Worm (Caenorhabditis elegans) whole organism, young adult: ENCODE results near the gene fan-1.

Experiments used
- B0019.2 ChIP-seq: fragments of 200-800 bp; sonication (Bioruptor generic); conservative IDR thresholded peaks from 2 replicates; pipeline ENCODE4 v1.3.6; 2022; ENCODE audit warnings: missing genetic modification reagents, missing genetic modification characterization, missing compliant biosample characterization
- B0261.1 ChIP-seq: sonication (generic microtip); optimal IDR thresholded peaks from 2 replicates; lab custom pipeline; 2016; ENCODE audit warnings: mild to moderate bottlenecking, missing genetic modification characterization, moderate library complexity, missing compliant biosample characterization
- D2030.7 ChIP-seq: fragments of 200-800 bp; sonication (Bioruptor generic); IDR thresholded peaks from 2 replicates; pipeline ENCODE4 v1.3.6; 2022; ENCODE audit warnings: missing genetic modification reagents, missing genetic modification characterization, missing compliant biosample characterization
- F23B12.7 ChIP-seq: sonication (generic microtip); optimal IDR thresholded peaks from 2 replicates; lab custom pipeline; 2017; ENCODE audit warnings: missing genetic modification characterization, mild to moderate bottlenecking, missing compliant biosample characterization, antibody characterized with exemption, moderate library complexity; ENCODE audit not compliant: insufficient read depth
- F49E8.2 ChIP-seq: sonication (generic microtip); optimal IDR thresholded peaks from 3 replicates; lab custom pipeline; 2017; ENCODE audit warnings: missing genetic modification characterization, mild to moderate bottlenecking, missing compliant biosample characterization, antibody characterized with exemption, moderate library complexity; ENCODE audit not compliant: insufficient read depth
- K11D2.4 ChIP-seq: fragments of 200-800 bp; sonication (Bioruptor generic); IDR thresholded peaks from 2 replicates; pipeline ENCODE4 v1.3.6; 2022; ENCODE audit warnings: missing genetic modification reagents, missing genetic modification characterization, missing compliant biosample characterization
- T26A5.8 ChIP-seq: sonication (generic microtip); optimal IDR thresholded peaks from 2 replicates; lab custom pipeline; 2016; ENCODE audit warnings: missing genetic modification characterization, missing compliant biosample characterization
- Y53G8AR.9 ChIP-seq: fragments of 200-800 bp; sonication (Bioruptor generic); conservative IDR thresholded peaks from 2 replicates; pipeline ENCODE4 v1.3.6; 2022; ENCODE audit warnings: missing genetic modification reagents, missing genetic modification characterization, missing compliant biosample characterization
- Y79H2A.3 ChIP-seq: fragments of 200-800 bp; sonication (Bioruptor generic); conservative IDR thresholded peaks from 2 replicates; pipeline ENCODE4 v1.3.6; 2022; ENCODE audit warnings: missing genetic modification reagents, missing genetic modification characterization, missing compliant biosample characterization
- ZK185.1 ChIP-seq: sonication (generic microtip); optimal IDR thresholded peaks from 2 replicates; lab custom pipeline; 2016; ENCODE audit warnings: mild to moderate bottlenecking, missing genetic modification characterization, missing compliant biosample characterization; ENCODE audit not compliant: poor library complexity, severe bottlenecking
- athp-1 ChIP-seq: sonication (generic microtip); optimal IDR thresholded peaks from 2 replicates; lab custom pipeline; 2017; ENCODE audit warnings: mild to moderate bottlenecking, missing genetic modification characterization, missing compliant biosample characterization
- attf-6 ChIP-seq: fragments of 200-800 bp; sonication (Bioruptor generic); IDR thresholded peaks from 2 replicates; pipeline ENCODE4 v1.3.6; 2022; ENCODE audit warnings: missing genetic modification reagents, missing genetic modification characterization, missing compliant biosample characterization
- cebp-1 ChIP-seq, 2 experiments: fragments of 200-800 bp in 1 of 2; sonication (Bioruptor generic) in 1 of 2; sonication (generic microtip) in 1 of 2; IDR thresholded peaks in 1 of 2; optimal IDR thresholded peaks in 1 of 2; 2 replicates each; pipeline versions ENCODE4 v1.3.6 to Lab custom; 2017 to 2022; ENCODE audit warnings: missing compliant biosample characterization in 2 of 2, missing genetic modification characterization in 2 of 2, mild to moderate bottlenecking in 1 of 2, missing genetic modification reagents in 1 of 2, moderate library complexity in 1 of 2
- ceh-27 ChIP-seq: fragments of 200-800 bp; sonication (Bioruptor generic); optimal IDR thresholded peaks from 2 replicates; lab custom pipeline; 2018; ENCODE audit warnings: mild to moderate bottlenecking, missing genetic modification characterization, moderate library complexity, missing compliant biosample characterization
- ceh-79 ChIP-seq: sonication (generic microtip); optimal IDR thresholded peaks from 2 replicates; lab custom pipeline; 2017; ENCODE audit warnings: mild to moderate bottlenecking, missing genetic modification characterization, missing compliant biosample characterization
- chd-7 ChIP-seq: sonication (generic microtip); optimal IDR thresholded peaks from 2 replicates; lab custom pipeline; 2016; ENCODE audit warnings: mild to moderate bottlenecking, missing genetic modification characterization, moderate library complexity, missing compliant biosample characterization
- dpl-1 ChIP-seq: fragments of 150-350 bp; optimal IDR thresholded peaks from 2 replicates; lab custom pipeline; 2014; ENCODE audit warnings: missing biosample characterization, missing genetic modification reagents, missing genetic modification characterization
- efl-1 ChIP-seq: fragments of 150-350 bp; optimal IDR thresholded peaks from 2 replicates; lab custom pipeline; 2014; ENCODE audit warnings: missing biosample characterization, missing genetic modification reagents, missing genetic modification characterization
- ets-4 ChIP-seq: fragments of 200-800 bp; sonication (Bioruptor generic); optimal IDR thresholded peaks from 2 replicates; lab custom pipeline; 2018; ENCODE audit warnings: mild to moderate bottlenecking, missing genetic modification characterization, missing compliant biosample characterization
- fkh-3 ChIP-seq: sonication (generic microtip); optimal IDR thresholded peaks from 2 replicates; lab custom pipeline; 2016; ENCODE audit warnings: mild to moderate bottlenecking, missing genetic modification characterization, missing compliant biosample characterization
- hlh-26 ChIP-seq: fragments of 200-800 bp; sonication (Bioruptor generic); conservative IDR thresholded peaks from 2 replicates; pipeline ENCODE4 v1.3.6; 2022; ENCODE audit warnings: missing genetic modification reagents, missing genetic modification characterization, missing compliant biosample characterization
- hmg-1.2 ChIP-seq: fragments of 200-800 bp; sonication (Bioruptor generic); IDR thresholded peaks from 2 replicates; pipeline ENCODE4 v1.3.6; 2022; ENCODE audit warnings: missing genetic modification reagents, missing genetic modification characterization, missing compliant biosample characterization
- lin-35 ChIP-seq, 3 experiments: fragments of 150-350 bp in 2 of 3; sonication (generic microtip) in 1 of 3; optimal IDR thresholded peaks; 2 replicates each; lab custom pipeline; 2014 to 2018; ENCODE audit warnings: missing biosample characterization in 3 of 3, missing genetic modification characterization in 3 of 3, missing genetic modification reagents in 3 of 3
- lin-40 ChIP-seq: sonication (generic microtip); optimal IDR thresholded peaks from 2 replicates; lab custom pipeline; 2016; ENCODE audit warnings: missing genetic modification characterization, mild to moderate bottlenecking, missing compliant biosample characterization, missing genotype, missing genetic modification reagents
- lsl-1 ChIP-seq: fragments of 200-800 bp; sonication (Bioruptor generic); optimal IDR thresholded peaks from 2 replicates; lab custom pipeline; 2018; ENCODE audit warnings: mild to moderate bottlenecking, missing genetic modification characterization, moderate library complexity, missing compliant biosample characterization
- lsy-27 ChIP-seq: sonication (generic microtip); optimal IDR thresholded peaks from 2 replicates; lab custom pipeline; 2017; ENCODE audit warnings: missing genetic modification characterization, mild to moderate bottlenecking, missing compliant biosample characterization, antibody characterized with exemption, missing genotype, borderline replicate concordance; ENCODE audit not compliant: insufficient read depth
- madf-6 ChIP-seq: fragments of 200-800 bp; sonication (Bioruptor generic); IDR thresholded peaks from 2 replicates; pipeline ENCODE4 v1.3.6; 2022; ENCODE audit warnings: missing genetic modification reagents, missing genetic modification characterization, missing compliant biosample characterization
- mcd-1 ChIP-seq: fragments of 200-800 bp; sonication (Bioruptor generic); IDR thresholded peaks from 2 replicates; pipeline ENCODE4 v1.3.6; 2022; ENCODE audit warnings: missing genetic modification reagents, missing genetic modification characterization, missing compliant biosample characterization
- nhr-80 ChIP-seq: sonication (generic microtip); optimal IDR thresholded peaks from 2 replicates; lab custom pipeline; 2016; ENCODE audit warnings: missing genetic modification characterization, missing compliant biosample characterization
- nhr-90 ChIP-seq: sonication (generic microtip); optimal IDR thresholded peaks from 2 replicates; lab custom pipeline; 2016; ENCODE audit warnings: missing genotype, mild to moderate bottlenecking, missing genetic modification characterization, missing compliant biosample characterization
- pbrm-1 ChIP-seq: fragments of 200-800 bp; sonication (Bioruptor generic); IDR thresholded peaks from 2 replicates; pipeline ENCODE4 v1.3.6; 2022; ENCODE audit warnings: missing genetic modification reagents, missing genetic modification characterization, missing compliant biosample characterization
- rcor-1 ChIP-seq: fragments of 200-800 bp; sonication (Bioruptor generic); IDR thresholded peaks from 2 replicates; pipeline ENCODE4 v1.3.6; 2022; ENCODE audit warnings: missing genetic modification reagents, missing genetic modification characterization, missing compliant biosample characterization
- repo-1 ChIP-seq: sonication (generic microtip); optimal IDR thresholded peaks from 2 replicates; lab custom pipeline; 2017; ENCODE audit warnings: mild to moderate bottlenecking, missing genetic modification characterization, missing compliant biosample characterization
- snpc-1.1 ChIP-seq: sonication (generic microtip); optimal IDR thresholded peaks from 2 replicates; lab custom pipeline; 2017; ENCODE audit warnings: missing genetic modification characterization, mild to moderate bottlenecking, missing compliant biosample characterization, antibody characterized with exemption, moderate library complexity, missing genotype, missing genetic modification reagents; ENCODE audit not compliant: insufficient read depth
- snpc-1.3 ChIP-seq: sonication (generic microtip); optimal IDR thresholded peaks from 2 replicates; lab custom pipeline; 2017; ENCODE audit warnings: missing genetic modification characterization, mild to moderate bottlenecking, missing compliant biosample characterization, antibody characterized with exemption, moderate library complexity, missing genotype, missing genetic modification reagents; ENCODE audit not compliant: insufficient read depth
- snpc-3.4 ChIP-seq: sonication (generic microtip); optimal IDR thresholded peaks from 2 replicates; lab custom pipeline; 2017; ENCODE audit warnings: missing genetic modification characterization, mild to moderate bottlenecking, missing compliant biosample characterization, antibody characterized with exemption, moderate library complexity, missing genotype, missing genetic modification reagents
- snpc-4 ChIP-seq, 5 experiments: fragments of 150-350 bp in 1 of 5; sonication (generic microtip) in 4 of 5; optimal IDR thresholded peaks; 2 replicates each; lab custom pipeline; 2014 to 2018; ENCODE audit warnings: missing genetic modification characterization in 5 of 5, missing biosample characterization in 3 of 5, antibody characterized with exemption in 2 of 5, mild to moderate bottlenecking in 2 of 5, missing compliant biosample characterization in 2 of 5, missing genotype in 2 of 5, moderate library complexity in 2 of 5, missing genetic modification reagents in 1 of 5
- somi-1 ChIP-seq: fragments of 200-800 bp; sonication (Bioruptor generic); optimal IDR thresholded peaks from 2 replicates; lab custom pipeline; 2018; ENCODE audit warnings: mild to moderate bottlenecking, missing genetic modification characterization, missing compliant biosample characterization
- tbp1 ChIP-seq: fragments of 200-800 bp; sonication (Bioruptor generic); optimal IDR thresholded peaks from 2 replicates; lab custom pipeline; 2018; ENCODE audit warnings: mild to moderate bottlenecking, missing genetic modification characterization, missing compliant biosample characterization
- unc-130 ChIP-seq: sonication (generic microtip); optimal IDR thresholded peaks from 2 replicates; lab custom pipeline; 2016; ENCODE audit warnings: missing genetic modification reagents, missing genetic modification characterization, missing compliant biosample characterization
- zfh-2 ChIP-seq: fragments of 200-800 bp; sonication (Bioruptor generic); conservative IDR thresholded peaks from 2 replicates; pipeline ENCODE4 v1.3.6; 2022; ENCODE audit warnings: missing genetic modification reagents, missing genetic modification characterization, missing compliant biosample characterization
- ztf-22 ChIP-seq: fragments of 200-800 bp; sonication (Bioruptor generic); optimal IDR thresholded peaks from 2 replicates; lab custom pipeline; 2018; ENCODE audit warnings: mild to moderate bottlenecking, missing genetic modification characterization, moderate library complexity, missing compliant biosample characterization
- ztf-28 ChIP-seq: fragments of 200-800 bp; sonication (Bioruptor generic); IDR thresholded peaks from 2 replicates; pipeline ENCODE4 v1.3.6; 2022; ENCODE audit warnings: missing genetic modification reagents, missing genetic modification characterization, missing compliant biosample characterization
- ztf-6 ChIP-seq: fragments of 200-800 bp; sonication (Bioruptor generic); IDR thresholded peaks from 2 replicates; pipeline ENCODE4 v1.3.6; 2022; ENCODE audit warnings: missing genetic modification reagents, missing genetic modification characterization, missing compliant biosample characterization

The fan-1 gene

DNA sequence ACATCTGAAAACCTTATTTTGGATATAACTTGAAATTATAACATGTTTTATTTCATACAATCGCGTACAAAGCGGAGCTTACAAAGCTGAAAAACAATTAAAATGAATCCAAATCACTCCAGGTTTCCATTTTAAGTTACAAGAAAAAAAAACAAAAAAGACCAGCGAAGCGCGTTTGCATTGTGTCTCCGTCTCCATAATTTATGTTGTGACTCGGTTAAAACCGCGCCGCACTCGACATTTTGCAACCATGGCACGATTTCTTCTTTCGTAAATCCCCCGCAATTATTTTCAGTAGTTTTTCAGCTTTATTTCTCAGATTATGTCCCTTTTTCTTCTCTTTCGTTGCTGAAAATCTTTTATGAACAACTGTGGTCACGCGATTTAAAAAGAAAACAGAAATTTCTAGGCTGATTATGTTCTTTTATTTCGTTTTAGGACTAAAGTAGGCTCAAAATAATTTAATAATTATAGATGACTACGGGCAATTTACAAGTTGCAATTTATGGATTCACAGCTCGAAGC, 37.0 kb downstream of the fan-1 start, which contains the start of the genes F38A5.2 and dnj-11 (continued):
- no peak for TF ChIP-seq snpc-3.4
- no peak for TF ChIP-seq somi-1 (GFP tag; lab: Kevin White, UChicago)
- no peak for TF ChIP-seq ztf-6 (GFP tag; lab: Robert Waterston, UW)
- TF ChIP-seq T26A5.8, result no peak
- no peak for TF ChIP-seq ztf-22 (GFP tag; lab: Kevin White, UChicago)
- no peak for TF ChIP-seq cebp-1 (GFP tag; IDR thresholded peaks at IDR 0.05; lab: Robert Waterston, UW)
- peak; percentile 75 for TF ChIP-seq cebp-1 (tag; optimal IDR thresholded peaks at IDR 0.05; lab: Kevin White, UChicago)
- peak; percentile 69 for TF ChIP-seq D2030.7 (GFP tag; lab: Robert Waterston, UW)
- no peak for TF ChIP-seq nhr-90 (tag; lab: Kevin White, UChicago)
- TF ChIP-seq snpc-1.1, result no peak
- TF ChIP-seq B0261.1 (tag; lab: Kevin White, UChicago), result no peak
- TF ChIP-seq B0019.2 (GFP tag; lab: Robert Waterston, UW), result no peak
- no peak for TF ChIP-seq K11D2.4 (GFP tag; lab: Robert Waterston, UW)
- TF ChIP-seq rcor-1 (GFP tag; lab: Robert Waterston, UW), result peak; percentile 38; the same call in 1 of the 2 replicates
- peak; percentile 67 for TF ChIP-seq pbrm-1 (GFP tag; lab: Robert Waterston, UW)
- no peak for TF ChIP-seq athp-1 (tag; lab: Kevin White, UChicago)
- TF ChIP-seq F23B12.7 (tag; lab: Kevin White, UChicago), result peak; percentile 90
- 0 out of 2 replicates have a peak, but pooled peaks have one; percentile 30 for TF ChIP-seq madf-6
- TF ChIP-seq unc-130 (GFP tag; lab: Kevin White, UChicago), result no peak
- TF ChIP-seq F49E8.2 (tag; lab: Kevin White, UChicago), result peak; percentile 49
- TF ChIP-seq repo-1 (tag; lab: Kevin White, UChicago), result no peak
- no peak for TF ChIP-seq Y53G8AR.9 (GFP tag; lab: Robert Waterston, UW)
- no peak for TF ChIP-seq fkh-3 (tag; lab: Kevin White, UChicago)
- TF ChIP-seq lsy-27 (tag; lab: Kevin White, UChicago), result no peak
- peak; percentile 25 for TF ChIP-seq dpl-1 (GFP tag; lab: Kevin White, UChicago)
- TF ChIP-seq hlh-26 (GFP tag; lab: Robert Waterston, UW), result no peak
- TF ChIP-seq ztf-28, result no peak
- TF ChIP-seq attf-6 (GFP tag; lab: Robert Waterston, UW), result no peak
- peak; percentile 96 for TF ChIP-seq mcd-1
- peak in 1 of 3 experiments; percentile 43 for TF ChIP-seq lin-35 (GFP tag; optimal IDR thresholded peaks at IDR 0.05; lab: Kevin White, UChicago)
- TF ChIP-seq ets-4 (GFP tag; lab: Kevin White, UChicago), result no peak
- TF ChIP-seq nhr-80 (tag; lab: Kevin White, UChicago), result peak; percentile 40
- TF ChIP-seq hmg-1.2 (GFP tag; lab: Robert Waterston, UW), result peak; percentile 95
- TF ChIP-seq ceh-79 (tag; lab: Kevin White, UChicago), result no peak
- no peak for TF ChIP-seq Y79H2A.3 (GFP tag; lab: Robert Waterston, UW)
- TF ChIP-seq chd-7, result no peak
- peak; percentile 73 for TF ChIP-seq ceh-27
- TF ChIP-seq snpc-1.3 (tag; lab: Kevin White, UChicago), result peak; percentile 42
- TF ChIP-seq zfh-2, result no peak
- peak; percentile 49 for TF ChIP-seq tbp1 (GFP tag; lab: Kevin White, UChicago)
- peak; percentile 59 for TF ChIP-seq lin-40
- TF ChIP-seq snpc-4 (GFP tag; optimal IDR thresholded peaks at IDR 0.05; lab: Kevin White, UChicago), result peak; percentile 45
- peak in 3 of 4 experiments; percentile 77 to 87 (median 80) for TF ChIP-seq snpc-4 (tag; optimal IDR thresholded peaks at IDR 0.05; lab: Kevin White, UChicago)
- peak; percentile 46 for TF ChIP-seq lsl-1 (GFP tag; lab: Kevin White, UChicago)
- TF ChIP-seq efl-1, result peak; percentile 61
- TF ChIP-seq ZK185.1 (tag; lab: Kevin White, UChicago), result peak; percentile 2
